Worm (Caenorhabditis elegans) whole organism, L4/young adult: Measurements from ENCODE around the gene glr-7.

Source experiments
- W03F9.2 ChIP-seq: fragments of 150-350 bp; optimal IDR thresholded peaks from 2 replicates; lab custom pipeline; 2014; ENCODE audit warnings: missing biosample characterization, missing genetic modification characterization
- dao-5 ChIP-seq: sonication (generic microtip); optimal IDR thresholded peaks from 2 replicates; lab custom pipeline; 2016; ENCODE audit warnings: missing genotype, missing genetic modification characterization, moderate library complexity, missing compliant biosample characterization
- him-1 ChIP-seq: sonication (generic microtip); optimal IDR thresholded peaks from 2 replicates; lab custom pipeline; 2016; ENCODE audit warnings: missing genotype, missing genetic modification reagents, missing genetic modification characterization, missing compliant biosample characterization

- TF ChIP-seq him-1 (tag; lab: Kevin White, UChicago) (no peak), W03F9.2 (tag; lab: Kevin White, UChicago) (no peak), dao-5 (tag; lab: Kevin White, UChicago) (no peak)
Observed at ce11 chrX:2447214-2447613, 27.5 kb upstream of the glr-7 start.
